Fruit fly (Drosophila melanogaster) whole organism, pupa: Measurements from ENCODE around the gene CG6686.

Experiments
- CG12605 ChIP-seq: fragments of 200-800 bp; sonication (Bioruptor generic); IDR thresholded peaks from 2 replicates; pipeline ENCODE4 v1.3.6; 2022; ENCODE audit warnings: missing biosample characterization, missing genetic modification characterization
- CG15710 ChIP-seq: fragments of 200-800 bp; sonication (Bioruptor generic); optimal IDR thresholded peaks from 2 replicates; lab custom pipeline; 2018; ENCODE audit warnings: missing biosample characterization, mild to moderate bottlenecking, missing genetic modification characterization, moderate library complexity
- CG17806 ChIP-seq: fragments of 200-800 bp; sonication (Bioruptor generic); optimal IDR thresholded peaks from 2 replicates; lab custom pipeline; 2018; ENCODE audit warnings: missing biosample characterization, mild to moderate bottlenecking, missing genetic modification characterization, moderate library complexity
- CG34367 ChIP-seq: fragments of 200-800 bp; sonication (Bioruptor generic); optimal IDR thresholded peaks from 2 replicates; lab custom pipeline; 2018; ENCODE audit warnings: missing biosample characterization, mild to moderate bottlenecking, missing genetic modification characterization
- D1 ChIP-seq: fragments of 200-800 bp; sonication (Bioruptor generic); optimal IDR thresholded peaks from 2 replicates; lab custom pipeline; 2018; ENCODE audit warnings: missing biosample characterization, mild to moderate bottlenecking, missing genetic modification characterization, moderate library complexity
- EcR ChIP-seq: fragments of 200-800 bp; sonication (Bioruptor generic); optimal IDR thresholded peaks from 3 replicates; lab custom pipeline; 2019; ENCODE audit warnings: missing biosample characterization, missing genetic modification characterization, mild to moderate bottlenecking, moderate library complexity, missing genetic modification reagents
- Pif1A ChIP-seq: fragments of 200-800 bp; sonication (Bioruptor generic); optimal IDR thresholded peaks from 3 replicates; lab custom pipeline; 2016; ENCODE audit warnings: missing biosample characterization, missing genetic modification characterization
- Pif1B ChIP-seq: fragments of 200-800 bp; sonication (Bioruptor generic); optimal IDR thresholded peaks from 3 replicates; lab custom pipeline; 2016; ENCODE audit warnings: missing biosample characterization, missing genetic modification characterization
- Snoo ChIP-seq: fragments of 200-800 bp; sonication (Bioruptor generic); optimal IDR thresholded peaks from 3 replicates; lab custom pipeline; 2017; ENCODE audit warnings: missing biosample characterization, mild to moderate bottlenecking, missing genetic modification characterization, inconsistent platforms
- fd96Ca ChIP-seq: fragments of 200-800 bp; sonication (Bioruptor generic); IDR thresholded peaks from 3 replicates; pipeline ENCODE4 v1.3.6; 2022; ENCODE audit warnings: missing biosample characterization, missing genetic modification characterization
- gl ChIP-seq: fragments of 200-800 bp; sonication (Bioruptor generic); optimal IDR thresholded peaks from 2 replicates; lab custom pipeline; 2018; ENCODE audit warnings: missing biosample characterization, mild to moderate bottlenecking, missing genetic modification characterization

dm6 chr2L:11989729-11990128, 1.9 kb upstream of the CG6686 start, which contains the start of the genes zuc and dgt2:
- TF ChIP-seq fd96Ca (no peak), EcR (no peak), Snoo (tag; lab: Kevin White, UChicago) (no peak), D1 (tag; lab: Kevin White, UChicago) (no peak), CG34367 (tag; lab: Kevin White, UChicago) (no peak), gl (tag; lab: Kevin White, UChicago) (no peak), CG15710 (tag; lab: Kevin White, UChicago) (no peak), CG17806 (no peak), Pif1B (GFP tag; lab: Kevin White, UChicago) (no peak), CG12605 (GFP tag; lab: Robert Waterston, UW) (no peak), Pif1A (GFP tag; lab: Kevin White, UChicago) (no peak)
